Worm (Caenorhabditis elegans) whole organism, L2 larva: ENCODE results near the gene bath-15.

Experiments
- C34F6.9 ChIP-seq: fragments of 150-350 bp; optimal IDR thresholded peaks from 2 replicates; lab custom pipeline; 2014; ENCODE audit warnings: missing biosample characterization, missing genetic modification characterization
- F13H6.1 ChIP-seq: sonication (generic microtip); optimal IDR thresholded peaks from 2 replicates; lab custom pipeline; 2016; ENCODE audit warnings: missing genetic modification characterization, missing compliant biosample characterization
- R02D3.7 ChIP-seq: fragments of 150-350 bp; optimal IDR thresholded peaks from 2 replicates; lab custom pipeline; 2014; ENCODE audit warnings: missing biosample characterization, missing genetic modification characterization
- Y55F3AM.14 ChIP-seq: fragments of 200-800 bp; sonication (Bioruptor generic); optimal IDR thresholded peaks from 2 replicates; lab custom pipeline; 2018; ENCODE audit warnings: mild to moderate bottlenecking, missing genetic modification characterization, missing compliant biosample characterization
- ZK546.5 ChIP-seq: sonication (generic microtip); optimal IDR thresholded peaks from 2 replicates; lab custom pipeline; 2017; ENCODE audit warnings: missing biosample characterization, missing genetic modification characterization
- alr-1 ChIP-seq: fragments of 150-350 bp; optimal IDR thresholded peaks from 2 replicates; lab custom pipeline; 2014; ENCODE audit warnings: missing biosample characterization, missing genetic modification characterization
- aly-2 ChIP-seq: fragments of 150-350 bp; optimal IDR thresholded peaks from 2 replicates; lab custom pipeline; 2014; ENCODE audit warnings: missing biosample characterization, missing genetic modification characterization
- ama-1 ChIP-seq: fragments of 150-350 bp; optimal IDR thresholded peaks from 2 replicates; lab custom pipeline; 2018; ENCODE audit warnings: inconsistent platforms
- blmp-1 ChIP-seq: sonication (generic microtip); optimal IDR thresholded peaks from 2 replicates; lab custom pipeline; 2017; ENCODE audit warnings: missing genetic modification characterization, mild to moderate bottlenecking, missing compliant biosample characterization, antibody characterized with exemption, moderate library complexity; ENCODE audit not compliant: insufficient read depth
- ceh-16 ChIP-seq: fragments of 150-350 bp; optimal IDR thresholded peaks from 2 replicates; lab custom pipeline; 2014; ENCODE audit warnings: missing biosample characterization, missing genetic modification characterization
- ceh-82 ChIP-seq: fragments of 150-350 bp; optimal IDR thresholded peaks from 2 replicates; lab custom pipeline; 2014; ENCODE audit warnings: missing biosample characterization, missing genetic modification characterization
- crh-2 ChIP-seq: sonication (generic microtip); optimal IDR thresholded peaks from 2 replicates; lab custom pipeline; 2017; ENCODE audit warnings: missing biosample characterization, missing genetic modification characterization
- dmd-4 ChIP-seq: sonication (generic microtip); optimal IDR thresholded peaks from 2 replicates; lab custom pipeline; 2017; ENCODE audit warnings: missing biosample characterization, missing genetic modification characterization
- egl-27 ChIP-seq: sonication (generic microtip); optimal IDR thresholded peaks from 3 replicates; lab custom pipeline; 2017; ENCODE audit warnings: missing biosample characterization, missing genetic modification reagents, missing genetic modification characterization
- elt-1 ChIP-seq: fragments of 150-350 bp; optimal IDR thresholded peaks from 2 replicates; lab custom pipeline; 2014; ENCODE audit warnings: missing biosample characterization, missing genetic modification characterization
- elt-3 ChIP-seq: sonication (generic microtip); optimal IDR thresholded peaks from 2 replicates; lab custom pipeline; 2017; ENCODE audit warnings: missing biosample characterization, missing genetic modification characterization
- fos-1 ChIP-seq: fragments of 150-350 bp; optimal IDR thresholded peaks from 2 replicates; lab custom pipeline; 2014; ENCODE audit warnings: missing biosample characterization, missing genetic modification characterization
- gmeb-1 ChIP-seq: fragments of 150-350 bp; optimal IDR thresholded peaks from 2 replicates; lab custom pipeline; 2014; ENCODE audit warnings: missing biosample characterization, missing genetic modification characterization
- lin-39 ChIP-seq: fragments of 150-350 bp; optimal IDR thresholded peaks from 2 replicates; lab custom pipeline; 2014; ENCODE audit warnings: missing biosample characterization, missing genetic modification reagents, missing genetic modification characterization
- lsy-2 ChIP-seq, 2 experiments: fragments of 150-350 bp in 1 of 2; sonication (generic microtip) in 1 of 2; optimal IDR thresholded peaks; 2 replicates each; lab custom pipeline; 2014 to 2017; ENCODE audit warnings: missing biosample characterization in 2 of 2, missing genetic modification characterization in 2 of 2
- mab-5 ChIP-seq: fragments of 150-350 bp; optimal IDR thresholded peaks from 2 replicates; lab custom pipeline; 2014; ENCODE audit warnings: missing biosample characterization, missing genetic modification characterization
- mbf-1 ChIP-seq: sonication (generic microtip); optimal IDR thresholded peaks from 2 replicates; lab custom pipeline; 2017; ENCODE audit warnings: missing biosample characterization, missing genetic modification characterization
- nhr-10 ChIP-seq: sonication (generic microtip); optimal IDR thresholded peaks from 2 replicates; lab custom pipeline; 2017; ENCODE audit warnings: missing biosample characterization, missing genetic modification characterization
- nhr-11 ChIP-seq: fragments of 150-350 bp; optimal IDR thresholded peaks from 2 replicates; lab custom pipeline; 2014; ENCODE audit warnings: missing biosample characterization, missing genetic modification characterization
- nhr-129 ChIP-seq: fragments of 150-350 bp; optimal IDR thresholded peaks from 2 replicates; lab custom pipeline; 2014; ENCODE audit warnings: missing biosample characterization, missing genetic modification characterization
- nhr-21 ChIP-seq: fragments of 150-350 bp; optimal IDR thresholded peaks from 2 replicates; lab custom pipeline; 2014; ENCODE audit warnings: missing biosample characterization, missing genetic modification characterization
- nhr-23 ChIP-seq: fragments of 150-350 bp; optimal IDR thresholded peaks from 2 replicates; lab custom pipeline; 2014; ENCODE audit warnings: missing biosample characterization, missing genetic modification reagents, missing genetic modification characterization
- nhr-237 ChIP-seq: fragments of 150-350 bp; optimal IDR thresholded peaks from 2 replicates; lab custom pipeline; 2014; ENCODE audit warnings: missing biosample characterization, missing genetic modification characterization
- nhr-25 ChIP-seq: fragments of 150-350 bp; sonication (generic microtip); optimal IDR thresholded peaks from 3 replicates; lab custom pipeline; 2014; ENCODE audit warnings: missing biosample characterization, missing genetic modification characterization
- nhr-6 ChIP-seq: fragments of 150-350 bp; optimal IDR thresholded peaks from 2 replicates; lab custom pipeline; 2014; ENCODE audit warnings: missing biosample characterization, missing genetic modification characterization
- peb-1 ChIP-seq: fragments of 150-350 bp; optimal IDR thresholded peaks from 2 replicates; lab custom pipeline; 2014; ENCODE audit warnings: missing biosample characterization, missing genetic modification characterization
- skn-1 ChIP-seq: sonication (generic microtip); optimal IDR thresholded peaks from 2 replicates; lab custom pipeline; 2017; ENCODE audit warnings: missing biosample characterization, missing genetic modification characterization
- sma-3 ChIP-seq: sonication (generic microtip); optimal IDR thresholded peaks from 2 replicates; lab custom pipeline; 2016; ENCODE audit warnings: missing genetic modification reagents, missing genetic modification characterization, missing compliant biosample characterization
- sma-9 ChIP-seq, 2 experiments: fragments of 150-350 bp in 1 of 2; sonication (generic microtip) in 1 of 2; optimal IDR thresholded peaks; 2 replicates each; lab custom pipeline; 2014 to 2016; ENCODE audit warnings: missing genetic modification characterization in 2 of 2, mild to moderate bottlenecking in 1 of 2, missing biosample characterization in 1 of 2, missing compliant biosample characterization in 1 of 2, missing genetic modification reagents in 1 of 2, moderate library complexity in 1 of 2
- snpc-4 ChIP-seq: fragments of 150-350 bp; optimal IDR thresholded peaks from 2 replicates; lab custom pipeline; 2014; ENCODE audit warnings: missing biosample characterization, missing genetic modification characterization
- unc-39 ChIP-seq: fragments of 150-350 bp; optimal IDR thresholded peaks from 2 replicates; lab custom pipeline; 2014; ENCODE audit warnings: missing biosample characterization, missing genetic modification characterization
- unc-55 ChIP-seq: fragments of 150-350 bp; sonication (generic microtip); optimal IDR thresholded peaks from 3 replicates; lab custom pipeline; 2014; ENCODE audit warnings: missing biosample characterization, missing genetic modification reagents, missing genetic modification characterization
- unc-62 ChIP-seq: fragments of 150-350 bp; optimal IDR thresholded peaks from 2 replicates; lab custom pipeline; 2014; ENCODE audit warnings: missing biosample characterization, missing genetic modification reagents, missing genetic modification characterization
- zag-1 ChIP-seq: fragments of 150-350 bp; optimal IDR thresholded peaks from 2 replicates; lab custom pipeline; 2014; ENCODE audit warnings: missing biosample characterization, missing genetic modification characterization
- ztf-1 ChIP-seq: fragments of 200-800 bp; sonication (Bioruptor generic); conservative IDR thresholded peaks from 2 replicates; pipeline ENCODE4 v1.3.6; 2022; ENCODE audit warnings: missing genetic modification characterization, missing compliant biosample characterization
- ztf-11 ChIP-seq: sonication (generic microtip); optimal IDR thresholded peaks from 2 replicates; lab custom pipeline; 2017; ENCODE audit warnings: missing biosample characterization, missing genetic modification characterization

bath-15 gene

DNA sequence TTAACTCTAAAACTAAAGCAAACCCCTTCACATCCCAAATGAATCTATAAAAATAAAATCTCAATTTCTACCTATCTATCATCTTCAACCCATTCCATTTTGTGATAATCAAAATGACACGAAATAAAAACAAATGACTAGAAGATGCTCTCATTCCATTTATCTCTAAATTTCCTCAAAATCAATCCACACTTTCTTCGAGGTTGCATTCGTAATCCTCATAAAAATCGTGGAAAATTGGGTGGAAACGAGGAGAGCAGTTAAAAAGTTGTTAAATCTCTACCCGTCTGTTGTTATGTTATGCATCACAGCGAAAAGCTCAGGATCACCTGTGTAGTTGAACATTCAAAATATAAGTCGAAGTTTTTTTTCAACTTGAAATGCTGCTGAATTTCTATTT lies 31.1 kb upstream of the bath-15 start:
- TF ChIP-seq nhr-237 (tag; lab: Kevin White, UChicago): no peak
- TF ChIP-seq C34F6.9: no peak
- no peak for TF ChIP-seq sma-9 (GFP tag; optimal IDR thresholded peaks at IDR 0.05; lab: Kevin White, UChicago)
- no peak for TF ChIP-seq sma-9 (tag; optimal IDR thresholded peaks at IDR 0.05; lab: Kevin White, UChicago)
- no peak for TF ChIP-seq ceh-16
- no peak for TF ChIP-seq ama-1
- TF ChIP-seq peb-1 (tag; lab: Kevin White, UChicago): no peak
- no peak for TF ChIP-seq ztf-11 (tag; lab: Kevin White, UChicago)
- TF ChIP-seq nhr-23 (tag; lab: Kevin White, UChicago): no peak
- no peak for TF ChIP-seq lsy-2 (tag; optimal IDR thresholded peaks at IDR 0.05; lab: Kevin White, UChicago)
- no peak for TF ChIP-seq nhr-25 (tag; lab: Kevin White, UChicago)
- TF ChIP-seq blmp-1 (tag; lab: Kevin White, UChicago): no peak
- TF ChIP-seq mbf-1: no peak
- no peak for TF ChIP-seq fos-1
- no peak for TF ChIP-seq F13H6.1 (tag; lab: Kevin White, UChicago)
- TF ChIP-seq nhr-6 (tag; lab: Kevin White, UChicago): no peak

DNA sequence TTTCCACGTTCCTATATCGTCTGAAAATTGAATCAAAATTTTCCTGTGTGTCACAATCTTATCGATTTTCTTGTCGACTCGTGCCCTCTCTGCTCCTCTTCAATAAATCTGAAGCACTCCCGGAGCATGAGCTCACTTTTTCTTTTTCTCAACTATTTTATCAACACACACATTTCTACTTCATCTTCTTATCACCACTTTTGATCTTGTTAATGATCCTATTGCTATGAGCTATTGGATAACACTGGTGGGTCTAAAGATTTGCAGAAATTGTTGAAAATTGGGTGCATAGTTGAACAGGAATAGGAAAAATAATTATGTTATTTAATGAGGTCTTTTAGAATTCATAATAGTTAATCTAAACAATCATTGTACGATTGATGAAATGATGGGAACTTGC lies 29.4 kb upstream of the bath-15 start:
- TF ChIP-seq crh-2 (no peak), Y55F3AM.14 (GFP tag; lab: Kevin White, UChicago) (no peak)

DNA sequence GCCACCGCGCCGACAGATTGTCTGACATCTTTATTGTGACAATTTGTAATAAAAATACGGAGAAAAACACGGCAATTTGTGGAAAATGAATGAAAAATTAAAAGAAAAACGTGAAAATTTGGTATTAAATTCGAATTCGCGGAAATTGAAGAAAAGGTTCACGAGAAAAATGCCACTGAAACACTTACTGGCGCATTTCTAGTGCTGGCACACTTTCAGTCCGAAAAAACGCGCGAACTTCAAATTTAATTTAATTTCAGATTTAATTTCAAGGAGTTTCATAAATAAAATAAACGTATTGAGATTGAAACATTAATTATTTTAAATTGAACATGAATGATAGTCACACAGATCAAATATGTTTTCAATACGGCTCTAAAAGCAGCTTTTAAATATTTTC lies 19.5 kb upstream of the bath-15 start, which contains the start of gene cyk-7:
TSS of gene cyk-7 (minus strand) at position 99 of the 400 bp plus-strand sequence.
- TF ChIP-seq lsy-2 (tag; optimal IDR thresholded peaks at IDR 0.05; lab: Kevin White, UChicago): peak in 1 of 2 experiments; percentile 37
- TF ChIP-seq ztf-11 (tag; lab: Kevin White, UChicago): no peak
- no peak for TF ChIP-seq sma-3

DNA sequence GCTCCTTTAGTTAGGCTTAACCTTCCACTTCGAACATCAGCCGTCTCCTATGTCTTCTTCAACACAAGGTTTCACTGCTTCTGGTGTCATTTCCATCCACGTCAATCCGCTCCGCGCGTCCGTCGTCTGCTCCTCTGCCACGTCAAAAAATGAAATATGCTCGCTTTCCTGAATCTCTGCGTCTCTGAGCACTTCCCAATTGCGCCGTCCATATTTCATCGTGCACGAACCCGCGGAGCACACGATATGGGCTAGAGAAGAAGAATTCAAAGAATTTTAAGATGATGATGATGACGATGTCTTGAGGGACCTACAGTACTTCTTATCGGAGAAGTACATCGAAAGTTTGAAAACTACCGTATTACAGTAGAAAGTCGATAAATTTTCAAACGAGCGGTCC lies 17.1 kb upstream of the bath-15 start:
- no peak for TF ChIP-seq aly-2 (tag; lab: Kevin White, UChicago)
- TF ChIP-seq mab-5: peak; percentile 71
- no peak for TF ChIP-seq elt-3 (tag; lab: Kevin White, UChicago)
- TF ChIP-seq unc-62 (GFP tag; lab: Kevin White, UChicago): peak; percentile 10
- peak in 1 of 2 experiments; percentile 21 for TF ChIP-seq lsy-2 (tag; optimal IDR thresholded peaks at IDR 0.05; lab: Kevin White, UChicago)

DNA sequence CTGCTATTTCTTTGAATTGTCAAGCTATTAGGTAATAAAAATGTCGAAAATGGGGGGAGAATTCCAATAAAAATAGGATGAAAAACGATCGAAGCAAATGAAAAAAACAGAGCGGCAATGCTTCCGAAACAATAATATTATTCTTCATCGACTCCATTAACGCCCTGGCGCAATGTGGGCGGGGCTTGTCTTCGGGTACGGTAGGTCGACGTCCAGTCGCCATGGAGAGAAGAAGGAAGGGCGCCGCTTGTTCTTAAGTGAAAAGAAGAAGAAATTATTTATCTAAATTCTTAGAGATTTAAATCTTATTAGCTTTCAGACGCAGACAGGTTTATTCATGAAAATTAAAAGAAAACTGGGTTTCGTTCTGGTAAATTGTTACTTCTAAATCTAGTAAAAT lies 16.4 kb upstream of the bath-15 start:
- TF ChIP-seq lsy-2 (tag; optimal IDR thresholded peaks at IDR 0.05; lab: Kevin White, UChicago) (peak in 1 of 2 experiments; percentile 76), nhr-11 (no peak)
- TF ChIP-seq, all 48 proteins: peak for 1

DNA sequence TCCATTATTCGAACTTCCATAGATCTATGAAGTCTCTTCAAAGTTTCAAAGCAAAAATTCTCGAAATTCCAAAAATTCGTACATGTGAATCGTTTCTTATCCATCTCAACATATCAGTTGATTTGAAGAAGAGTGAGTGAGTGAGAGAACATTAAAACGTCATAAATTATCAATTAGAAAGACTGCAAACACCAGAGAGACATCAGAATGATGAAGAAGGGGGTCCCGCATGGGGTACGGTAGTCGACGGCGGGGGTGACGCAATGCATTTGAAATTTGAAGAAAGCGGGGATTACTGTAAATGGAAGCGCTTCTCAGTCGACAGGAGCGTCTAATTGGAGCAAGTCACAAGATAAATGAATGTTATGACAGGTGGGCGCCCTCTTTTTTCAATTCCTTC lies 14.7 kb upstream of the bath-15 start:
- TF ChIP-seq snpc-4 (no peak), ama-1 (no peak), unc-62 (GFP tag; lab: Kevin White, UChicago) (no peak), unc-55 (GFP tag; lab: Kevin White, UChicago) (peak; percentile 42), ceh-16 (no peak), gmeb-1 (tag; lab: Kevin White, UChicago) (no peak), alr-1 (tag; lab: Kevin White, UChicago) (no peak), ZK546.5 (tag; lab: Kevin White, UChicago) (no peak), lsy-2 (tag; optimal IDR thresholded peaks at IDR 0.05; lab: Kevin White, UChicago) (peak in 1 of 2 experiments; percentile 82), nhr-11 (no peak), ceh-82 (tag; lab: Kevin White, UChicago) (no peak), R02D3.7 (no peak), ztf-1 (no peak), nhr-6 (tag; lab: Kevin White, UChicago) (no peak), blmp-1 (tag; lab: Kevin White, UChicago) (no peak), peb-1 (tag; lab: Kevin White, UChicago) (no peak), elt-1 (no peak), lin-39 (tag; lab: Kevin White, UChicago) (no peak), nhr-129 (tag; lab: Kevin White, UChicago) (peak; percentile 6), dmd-4 (tag; lab: Kevin White, UChicago) (no peak), nhr-10 (tag; lab: Kevin White, UChicago) (no peak), unc-39 (no peak), sma-9 (GFP tag; optimal IDR thresholded peaks at IDR 0.05; lab: Kevin White, UChicago) (no peak), sma-9 (tag; optimal IDR thresholded peaks at IDR 0.05; lab: Kevin White, UChicago) (no peak), zag-1 (no peak), ztf-11 (tag; lab: Kevin White, UChicago) (no peak), egl-27 (tag; lab: Kevin White, UChicago) (no peak), F13H6.1 (tag; lab: Kevin White, UChicago) (peak; percentile 22), sma-3 (no peak), crh-2 (no peak), Y55F3AM.14 (GFP tag; lab: Kevin White, UChicago) (no peak), elt-3 (tag; lab: Kevin White, UChicago) (no peak), nhr-237 (tag; lab: Kevin White, UChicago) (no peak), nhr-23 (tag; lab: Kevin White, UChicago) (no peak), skn-1 (tag; lab: Kevin White, UChicago) (no peak), nhr-21 (tag; lab: Kevin White, UChicago) (no peak), mab-5 (peak; percentile 74)
